Worm (Caenorhabditis elegans): ENCODE results near the gene set-2.

ce11 chrIII:4887291-4887690 is 42.7 kb downstream of the set-2 start, which contains the start of gene clec-6:
- TF ChIP-seq nhr-77 (tag; optimal IDR thresholded peaks at IDR 0.05) (no peak), unc-39 (tag; optimal IDR thresholded peaks at IDR 0.05) (no peak), hmg-11 (tag; optimal IDR thresholded peaks at IDR 0.05) (no peak), nhr-28 (tag; optimal IDR thresholded peaks at IDR 0.05) (no peak), unc-62 (GFP tag; optimal IDR thresholded peaks at IDR 0.05) (no peak), ZK546.5 (tag; optimal IDR thresholded peaks at IDR 0.05) (no peak), nhr-43 (tag; optimal IDR thresholded peaks at IDR 0.05; ENCODE audit: poor library complexity, severe bottlenecking) (no peak), nhr-67 (tag; optimal IDR thresholded peaks at IDR 0.05) (no peak), zag-1 (tag; optimal IDR thresholded peaks at IDR 0.05) (no peak)

Data from whole organism, L3 larva.